Fruit fly (Drosophila melanogaster) Kc167 (cell line): ENCODE data around the gene Pdxk.

Experiments
- Myc ChIP-seq: fragments of >200 bp; optimal IDR thresholded peaks from 2 replicates; lab custom pipeline; 2017; ENCODE audit warnings: missing external identifiers
- Sin3A ChIP-seq: fragments of >200 bp; optimal IDR thresholded peaks from 2 replicates; lab custom pipeline; 2018; ENCODE audit warnings: missing external identifiers
- h ChIP-seq: fragments of >200 bp; optimal IDR thresholded peaks from 3 replicates; lab custom pipeline; 2018; ENCODE audit warnings: missing external identifiers
- insv ChIP-seq: fragments of >200 bp; optimal IDR thresholded peaks from 3 replicates; lab custom pipeline; 2018; ENCODE audit warnings: missing external identifiers
- psq ChIP-seq: fragments of >200 bp; optimal IDR thresholded peaks from 2 replicates; lab custom pipeline; 2017; ENCODE audit warnings: missing external identifiers
- ttk ChIP-seq: sonication (Bioruptor generic); optimal IDR thresholded peaks from 2 replicates; lab custom pipeline; 2017; ENCODE audit warnings: missing external identifiers

The Pdxk gene

DNA sequence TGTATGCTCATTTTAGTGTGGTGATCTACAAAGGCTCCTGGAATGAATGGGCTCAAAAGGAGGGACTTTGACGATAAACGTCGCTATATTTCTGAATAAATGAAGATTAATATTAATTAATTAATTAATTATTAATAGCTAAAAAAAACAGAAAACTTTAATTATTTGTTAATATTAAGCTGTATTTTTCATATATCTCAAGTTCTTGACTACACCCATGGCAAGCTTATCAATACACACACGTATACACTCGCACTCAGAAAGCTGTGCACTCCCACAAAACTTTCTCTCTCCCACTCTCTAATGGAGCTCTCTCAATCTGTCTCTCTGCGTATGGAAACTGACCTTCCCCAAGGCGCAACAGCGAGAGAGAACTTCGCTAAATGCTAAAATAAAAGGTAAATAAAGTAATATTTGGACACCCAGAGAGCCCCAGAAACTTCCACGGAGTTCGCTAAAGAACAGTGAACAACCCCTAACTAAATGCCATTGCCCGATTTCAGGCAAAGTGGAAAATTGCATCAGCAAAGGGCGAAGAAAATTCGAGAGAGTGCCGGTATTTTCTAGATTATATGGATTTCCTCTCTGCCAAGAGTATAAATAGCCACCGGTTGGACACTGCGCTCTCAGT, 13.4 kb downstream of the Pdxk start:
- no peak for TF ChIP-seq ttk (lab: Kevin White, UChicago)
- TF ChIP-seq psq (lab: Kevin White, UChicago), result no peak
- TF ChIP-seq insv (lab: Kevin White, UChicago), result no peak
- no peak for TF ChIP-seq h (lab: Kevin White, UChicago)
- no peak for TF ChIP-seq Myc (lab: Kevin White, UChicago)
- no peak for TF ChIP-seq Sin3A

dm6 chr3L:9375130-9375529, 15.0 kb downstream of the Pdxk start, which contains the start of gene CG4461:
Gene CG4461 (plus strand): TSS chr3L:9375430.
- TF ChIP-seq Sin3A, result no peak
- no peak for TF ChIP-seq Myc (lab: Kevin White, UChicago)
- no peak for TF ChIP-seq ttk (lab: Kevin White, UChicago)
- no peak for TF ChIP-seq h (lab: Kevin White, UChicago)
- TF ChIP-seq insv (lab: Kevin White, UChicago), result no peak
- TF ChIP-seq psq (lab: Kevin White, UChicago), result no peak

DNA sequence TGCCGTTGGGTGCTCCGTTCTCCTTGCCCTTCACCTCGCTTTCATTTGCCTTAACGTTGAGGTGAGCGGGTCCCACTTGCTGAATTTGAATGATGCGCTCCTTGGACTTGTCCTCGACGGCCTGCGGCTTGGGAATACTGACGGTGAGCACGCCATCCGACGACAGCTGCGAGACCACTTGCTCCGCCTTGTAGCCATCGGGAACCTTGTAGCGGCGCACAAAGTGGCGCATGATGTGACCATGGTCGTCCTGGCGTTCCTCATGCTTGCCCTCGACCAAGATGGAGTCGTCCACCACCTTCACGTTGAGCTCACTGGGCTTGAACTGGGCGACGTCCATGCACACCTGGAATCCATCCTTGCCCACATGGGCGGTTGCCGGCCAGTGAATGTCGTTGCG, 16.5 kb downstream of the Pdxk start:
- TF ChIP-seq ttk (lab: Kevin White, UChicago), result no peak
- TF ChIP-seq Sin3A, result no peak
- TF ChIP-seq Myc (lab: Kevin White, UChicago), result no peak
- no peak for TF ChIP-seq insv (lab: Kevin White, UChicago)
- no peak for TF ChIP-seq psq (lab: Kevin White, UChicago)
- TF ChIP-seq h (lab: Kevin White, UChicago), result no peak

DNA sequence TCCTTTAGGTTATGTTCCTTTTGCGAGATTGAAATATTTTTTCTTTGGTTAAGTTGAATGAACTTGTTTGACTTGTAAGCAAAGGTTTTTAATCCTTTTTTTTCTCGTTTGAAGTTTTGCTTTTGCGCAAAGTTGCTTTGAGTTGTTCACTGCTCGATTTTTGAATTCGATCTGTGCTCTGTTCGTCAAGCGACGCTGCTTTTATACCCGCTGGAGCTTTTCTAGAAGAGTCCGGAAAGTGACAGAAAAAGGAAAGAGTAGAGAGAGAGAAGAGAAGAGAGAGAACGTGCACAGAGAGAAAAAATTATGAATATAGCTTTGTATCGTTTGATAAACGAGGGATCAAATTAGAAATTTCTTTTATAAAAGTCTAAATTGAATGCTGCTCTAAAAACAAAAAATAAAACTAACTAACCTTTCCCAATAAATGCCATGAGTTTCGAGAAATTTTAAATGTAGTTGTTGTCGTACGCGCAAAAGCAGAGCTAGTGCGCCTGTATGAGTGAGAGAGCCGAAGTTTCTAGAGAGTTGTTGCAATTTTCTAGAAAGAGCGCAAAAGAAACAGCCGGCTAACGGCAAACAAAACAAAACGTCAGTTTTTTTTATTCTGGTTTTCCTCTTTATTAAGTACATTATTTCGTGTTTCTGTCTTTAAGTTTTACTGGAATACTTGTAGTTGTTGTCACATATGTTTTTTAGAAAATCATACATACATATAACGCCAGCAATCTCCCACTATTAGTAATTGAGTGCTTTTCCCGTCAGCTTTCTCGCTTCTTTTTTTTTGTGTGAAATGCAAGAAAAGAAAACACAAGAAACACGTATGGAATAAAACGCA, 17.3 kb downstream of the Pdxk start, which contains the start of gene Hsp26:
Gene Hsp26, minus strand, starts transcription at position 230 of the 838 bp plus-strand sequence.
- no peak for TF ChIP-seq ttk (lab: Kevin White, UChicago)
- TF ChIP-seq h (lab: Kevin White, UChicago), result no peak
- no peak for TF ChIP-seq Myc (lab: Kevin White, UChicago)
- no peak for TF ChIP-seq insv (lab: Kevin White, UChicago)
- no peak for TF ChIP-seq Sin3A
- no peak for TF ChIP-seq psq (lab: Kevin White, UChicago)

DNA sequence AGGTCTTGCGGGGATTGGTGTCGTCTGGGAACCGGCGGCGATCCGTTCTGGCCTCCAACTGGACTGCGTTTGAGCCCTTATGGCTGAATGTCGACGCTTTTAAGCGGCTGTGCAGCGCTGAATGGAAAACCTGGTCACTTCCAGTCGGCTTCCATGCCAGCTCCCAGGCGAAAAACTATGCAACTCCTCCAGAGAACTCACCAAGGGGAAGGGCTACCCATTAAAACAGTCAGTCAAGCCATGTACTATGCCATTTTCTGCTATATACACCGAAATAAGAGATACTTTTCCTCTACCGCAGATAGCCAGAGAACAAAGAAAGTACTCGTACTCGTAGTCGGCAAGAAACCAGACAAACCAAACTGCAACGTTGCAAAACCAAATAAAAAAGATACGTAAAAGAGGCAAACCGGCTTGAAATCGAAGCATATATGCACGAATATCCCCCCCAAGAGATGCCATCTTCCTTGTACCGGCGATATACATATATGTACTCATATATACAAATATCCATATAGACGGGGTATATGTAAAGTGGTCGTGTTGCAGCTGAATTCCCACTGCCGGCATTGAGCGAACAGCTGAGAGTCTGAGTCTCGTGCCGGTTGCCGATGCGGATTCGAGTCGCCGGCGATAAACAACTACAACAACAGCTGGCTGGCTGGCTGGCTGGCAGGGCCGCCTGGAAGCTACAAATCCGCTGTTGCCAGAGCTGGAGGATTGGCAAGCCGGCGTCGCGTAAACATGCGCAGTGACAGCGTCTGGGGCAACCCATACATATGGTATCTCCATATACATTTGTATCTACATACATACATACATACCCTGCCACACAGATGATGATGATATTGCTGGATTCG, 19.6 kb downstream of the Pdxk start, which contains the start of gene Hsp67Ba:
Gene Hsp67Ba, minus strand, starts transcription at position 51 of the 860 bp plus-strand sequence.
- no peak for TF ChIP-seq Myc (lab: Kevin White, UChicago)
- no peak for TF ChIP-seq insv (lab: Kevin White, UChicago)

- TF ChIP-seq insv (lab: Kevin White, UChicago) (no peak), ttk (lab: Kevin White, UChicago) (no peak), h (lab: Kevin White, UChicago) (no peak)
Observed at dm6 chr3L:9380344-9380849, 20.3 kb downstream of the Pdxk start.

DNA sequence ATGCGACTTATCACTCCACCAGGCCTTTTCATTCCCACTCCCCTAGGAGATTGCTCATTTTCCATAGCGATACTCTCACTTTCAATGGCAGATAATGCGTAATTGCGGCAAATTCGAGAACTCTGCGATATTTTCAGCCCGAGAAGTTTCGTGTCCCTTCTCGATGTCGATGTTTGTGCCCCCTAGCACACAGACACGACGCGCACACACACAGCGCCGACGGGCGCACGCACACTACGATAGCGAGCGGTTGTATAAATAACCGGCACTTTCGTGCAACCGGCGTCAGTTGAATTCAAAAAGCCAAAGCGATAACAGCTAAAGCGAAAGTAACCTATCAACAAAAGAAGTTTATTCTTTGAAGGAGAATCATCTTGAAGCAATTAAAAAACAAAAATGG, 21.5 kb downstream of the Pdxk start, which contains the start of gene Hsp23:
Gene Hsp23, plus strand, starts transcription at position 281 of the 400 bp plus-strand sequence.
- TF ChIP-seq psq (lab: Kevin White, UChicago), result no peak

DNA sequence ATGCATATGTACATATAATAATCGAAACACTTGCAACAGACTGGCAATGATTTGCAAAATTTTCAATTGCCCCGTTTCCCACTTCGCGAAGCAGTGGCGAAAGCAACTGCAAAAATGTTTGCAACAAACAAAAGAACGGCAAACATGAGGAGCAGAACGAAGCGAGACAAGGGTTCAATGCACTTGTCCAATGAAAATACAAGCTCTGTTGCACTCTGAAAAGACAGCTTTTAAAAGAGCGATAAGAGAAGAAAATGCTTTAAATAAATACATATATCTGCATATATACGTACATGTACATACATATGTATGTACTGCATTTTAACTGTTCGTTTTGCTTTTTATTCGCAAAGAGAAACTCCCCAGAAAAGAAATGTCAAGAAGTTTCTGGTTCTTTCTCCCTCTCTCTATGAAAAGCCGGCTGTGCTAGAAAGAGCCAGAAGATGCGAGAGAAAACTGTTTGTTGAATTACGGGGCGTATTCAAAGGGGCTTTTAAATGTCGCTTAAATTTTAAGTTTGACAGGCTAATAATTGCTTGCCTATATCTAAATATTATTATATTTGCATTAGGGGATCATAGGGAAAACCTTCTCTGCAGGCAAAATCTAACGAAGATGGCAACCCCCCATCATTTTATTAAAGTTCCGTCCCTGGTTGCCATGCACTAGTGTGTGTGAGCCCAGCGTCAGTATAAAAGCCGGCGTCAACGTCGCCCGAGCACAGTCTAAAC, 23.4 kb downstream of the Pdxk start, which contains the start of gene Hsp27:
Gene Hsp27, plus strand, starts transcription at position 719 of the 731 bp plus-strand sequence.
- no peak for TF ChIP-seq Sin3A
- no peak for TF ChIP-seq h (lab: Kevin White, UChicago)
- TF ChIP-seq ttk (lab: Kevin White, UChicago), result no peak
- TF ChIP-seq psq (lab: Kevin White, UChicago), result no peak
- TF ChIP-seq Myc (lab: Kevin White, UChicago), result no peak
- TF ChIP-seq insv (lab: Kevin White, UChicago), result no peak

dm6 chr3L:9384445-9385079, 24.4 kb downstream of the Pdxk start:
- TF ChIP-seq psq (lab: Kevin White, UChicago), result no peak
- TF ChIP-seq Sin3A, result no peak
- TF ChIP-seq ttk (lab: Kevin White, UChicago), result no peak
- no peak for TF ChIP-seq h (lab: Kevin White, UChicago)
- TF ChIP-seq insv (lab: Kevin White, UChicago), result no peak
- no peak for TF ChIP-seq Myc (lab: Kevin White, UChicago)

- TF ChIP-seq h (lab: Kevin White, UChicago) (no peak), Myc (lab: Kevin White, UChicago) (no peak), insv (lab: Kevin White, UChicago) (no peak), ttk (lab: Kevin White, UChicago) (no peak)
Observed at dm6 chr3L:9391340-9391980, 31.3 kb downstream of the Pdxk start.
